Worm (Caenorhabditis elegans) whole organism, L4/young adult: ENCODE measurements around the gene C27H5.12.

Experiments
- dao-5 ChIP-seq: sonication (generic microtip); optimal IDR thresholded peaks from 2 replicates; lab custom pipeline; 2016; ENCODE audit warnings: missing genotype, missing genetic modification characterization, moderate library complexity, missing compliant biosample characterization
- him-1 ChIP-seq: sonication (generic microtip); optimal IDR thresholded peaks from 2 replicates; lab custom pipeline; 2016; ENCODE audit warnings: missing genotype, missing genetic modification reagents, missing genetic modification characterization, missing compliant biosample characterization

DNA sequence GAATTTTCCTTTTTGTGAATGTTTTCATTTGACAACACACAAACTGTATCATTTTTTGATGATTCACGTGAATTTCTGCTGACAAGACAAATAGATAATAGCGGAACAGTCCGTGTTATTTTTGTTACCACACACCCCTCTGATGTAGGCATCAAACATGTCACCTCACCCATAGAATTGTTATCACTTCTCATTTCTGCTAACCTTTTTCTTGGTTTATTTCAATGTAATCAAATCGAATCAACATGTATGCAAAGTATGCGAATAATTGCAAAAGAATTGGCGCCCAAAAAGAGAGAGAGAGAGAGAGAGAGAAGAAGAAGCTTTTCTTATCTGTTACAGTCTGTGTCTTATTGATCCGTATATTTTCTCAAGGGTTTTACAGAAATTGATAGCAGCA lies 4.0 kb downstream of the C27H5.12 start:
- no peak for TF ChIP-seq dao-5 (tag; lab: Kevin White, UChicago)
- no peak for TF ChIP-seq him-1 (tag; lab: Kevin White, UChicago)
